Worm (Caenorhabditis elegans) whole organism, mixed stage, embryonic: ENCODE measurements around the gene arf-1.

Experiments
- blmp-1 ChIP-seq: fragments of 150-350 bp; optimal IDR thresholded peaks from 2 replicates; lab custom pipeline; 2014; ENCODE audit warnings: missing biosample characterization, missing genetic modification characterization
- ceh-43 ChIP-seq: fragments of 200-800 bp; sonication (Bioruptor generic); optimal IDR thresholded peaks from 2 replicates; lab custom pipeline; 2018; ENCODE audit warnings: mild to moderate bottlenecking, missing genetic modification characterization, moderate library complexity, missing compliant biosample characterization
- elt-3 ChIP-seq: fragments of 150-350 bp; optimal IDR thresholded peaks from 2 replicates; lab custom pipeline; 2014; ENCODE audit warnings: missing biosample characterization, missing genetic modification characterization
- mab-5 ChIP-seq: fragments of 150-350 bp; optimal IDR thresholded peaks from 2 replicates; lab custom pipeline; 2014; ENCODE audit warnings: missing biosample characterization, missing genetic modification characterization
- unc-62 ChIP-seq: fragments of 150-350 bp; optimal IDR thresholded peaks from 2 replicates; lab custom pipeline; 2014; ENCODE audit warnings: missing biosample characterization, missing genetic modification reagents, missing genetic modification characterization

ce11 chrIII:5701491-5701890, 13.2 kb upstream of the arf-1 start:
- TF ChIP-seq blmp-1 (tag; lab: Kevin White, UChicago) (no peak), unc-62 (no peak), mab-5 (tag; lab: Kevin White, UChicago) (no peak), ceh-43 (GFP tag; lab: Kevin White, UChicago) (no peak), elt-3 (tag; lab: Kevin White, UChicago) (no peak)
